Fruit fly (Drosophila melanogaster) whole organism, embryonic: ENCODE results near the gene CG11790.

Source experiments
- Bdp1 ChIP-seq: fragments of 200-800 bp; sonication (Bioruptor generic); optimal IDR thresholded peaks from 3 replicates; lab custom pipeline; 2016; ENCODE audit warnings: missing biosample characterization, missing genetic modification characterization
- CG11247 ChIP-seq: fragments of 200-800 bp; sonication (Bioruptor generic); IDR thresholded peaks from 2 replicates; pipeline ENCODE4 v1.3.6; 2022; ENCODE audit warnings: missing biosample characterization, missing genetic modification characterization
- CG13287 ChIP-seq: fragments of 200-800 bp; sonication (Bioruptor generic); IDR thresholded peaks from 2 replicates; pipeline ENCODE4 v1.3.6; 2022; ENCODE audit warnings: missing biosample characterization, missing genetic modification characterization; ENCODE audit not compliant: partially characterized antibody
- CG13296 ChIP-seq: fragments of 200-800 bp; sonication (Bioruptor generic); optimal IDR thresholded peaks from 3 replicates; lab custom pipeline; 2018; ENCODE audit warnings: missing biosample characterization, mild to moderate bottlenecking, missing genetic modification characterization
- CG14014 ChIP-seq: fragments of 200-800 bp; sonication (Bioruptor generic); IDR thresholded peaks from 2 replicates; pipeline ENCODE4 v1.3.6; 2022; ENCODE audit warnings: missing biosample characterization, missing genetic modification characterization
- CG14860 ChIP-seq: fragments of 200-800 bp; sonication (Bioruptor generic); IDR thresholded peaks from 3 replicates; pipeline ENCODE4 v1.3.6; 2022; ENCODE audit warnings: missing biosample characterization, missing genetic modification characterization; ENCODE audit not compliant: partially characterized antibody
- CG1603 ChIP-seq: fragments of 200-800 bp; sonication (Bioruptor generic); optimal IDR thresholded peaks from 2 replicates; lab custom pipeline; 2019; ENCODE audit warnings: missing biosample characterization, mild to moderate bottlenecking, missing genetic modification characterization, moderate library complexity
- CG16779 ChIP-seq: fragments of 200-800 bp; sonication (Bioruptor generic); IDR thresholded peaks from 2 replicates; pipeline ENCODE4 v1.3.6; 2022; ENCODE audit warnings: missing biosample characterization, missing genetic modification characterization
- CG17186 ChIP-seq: fragments of 200-800 bp; sonication (Bioruptor generic); optimal IDR thresholded peaks from 3 replicates; lab custom pipeline; 2017; ENCODE audit warnings: missing biosample characterization, missing genetic modification reagents, missing genetic modification characterization
- CG17829 ChIP-seq: fragments of 200-800 bp; optimal IDR thresholded peaks from 2 replicates; lab custom pipeline; 2019; ENCODE audit warnings: missing biosample characterization, mild to moderate bottlenecking, missing genetic modification characterization, moderate library complexity
- CG18764 ChIP-seq: fragments of 200-800 bp; sonication (Bioruptor generic); optimal IDR thresholded peaks from 3 replicates; lab custom pipeline; 2016; ENCODE audit warnings: missing biosample characterization, missing genetic modification characterization
- CG2129 ChIP-seq: fragments of 200-800 bp; sonication (Bioruptor generic); IDR thresholded peaks from 2 replicates; pipeline ENCODE4 v1.3.6; 2022; ENCODE audit warnings: missing biosample characterization, missing genetic modification characterization; ENCODE audit not compliant: partially characterized antibody
- CG2199 ChIP-seq: fragments of 200-800 bp; sonication (Bioruptor generic); IDR thresholded peaks from 3 replicates; pipeline ENCODE4 v1.3.6; 2022; ENCODE audit warnings: missing biosample characterization, missing genetic modification characterization
- CG3847 ChIP-seq: fragments of 200-800 bp; sonication (Bioruptor generic); IDR thresholded peaks from 2 replicates; pipeline ENCODE4 v1.3.6; 2022; ENCODE audit warnings: missing biosample characterization, missing genetic modification characterization
- CG3995 ChIP-seq: fragments of 200-800 bp; sonication (Bioruptor generic); optimal IDR thresholded peaks from 3 replicates; lab custom pipeline; 2016; ENCODE audit warnings: missing biosample characterization, missing genetic modification characterization
- CG4404 ChIP-seq: fragments of 200-800 bp; sonication (Bioruptor generic); IDR thresholded peaks from 2 replicates; pipeline ENCODE4 v1.3.6; 2022; ENCODE audit warnings: missing biosample characterization, missing genetic modification characterization
- CG4617 ChIP-seq: fragments of 200-800 bp; sonication (Bioruptor generic); optimal IDR thresholded peaks from 3 replicates; lab custom pipeline; 2016; ENCODE audit warnings: missing biosample characterization, missing genetic modification characterization, borderline replicate concordance
- CG7786 ChIP-seq: fragments of 200-800 bp; sonication (Bioruptor generic); optimal IDR thresholded peaks from 2 replicates; lab custom pipeline; 2016; ENCODE audit warnings: missing biosample characterization, missing genetic modification characterization
- CG8290 ChIP-seq, 3 experiments: fragments of 200-800 bp; sonication (Bioruptor generic); optimal IDR thresholded peaks; 2 replicates each; lab custom pipeline; 2016 to 2019; ENCODE audit warnings: missing biosample characterization in 3 of 3, missing genetic modification characterization in 3 of 3, mild to moderate bottlenecking in 2 of 3, moderate library complexity in 1 of 3
- CG9876 ChIP-seq: fragments of 200-800 bp; sonication (Bioruptor generic); optimal IDR thresholded peaks from 2 replicates; lab custom pipeline; 2016; ENCODE audit warnings: missing biosample characterization, missing genetic modification characterization
- CG9932 ChIP-seq: fragments of 200-800 bp; sonication (Bioruptor generic); IDR thresholded peaks from 2 replicates; pipeline ENCODE4 v1.3.6; 2022; ENCODE audit warnings: missing biosample characterization, missing genetic modification characterization
- Dfd ChIP-seq, 2 experiments: fragments of >200 bp; optimal IDR thresholded peaks; 2 replicates each; lab custom pipeline; 2017; ENCODE audit warnings: missing biosample characterization in 2 of 2, missing genetic modification characterization in 2 of 2
- Elba2 ChIP-seq: fragments of 200-800 bp; sonication (Bioruptor generic); optimal IDR thresholded peaks from 3 replicates; lab custom pipeline; 2016; ENCODE audit warnings: missing biosample characterization, missing genetic modification characterization
- Ets65A ChIP-seq: fragments of 200-800 bp; sonication (Bioruptor generic); peaks from one replicate; lab custom pipeline; 2016; ENCODE audit warnings: missing biosample characterization, missing genetic modification characterization
- HLH54F ChIP-seq: fragments of 200-800 bp; sonication (Bioruptor generic); optimal IDR thresholded peaks from 3 replicates; lab custom pipeline; 2016; ENCODE audit warnings: missing biosample characterization, missing genetic modification characterization
- MBD-R2 ChIP-seq: fragments of 200-800 bp; sonication (Bioruptor generic); IDR thresholded peaks from 2 replicates; pipeline ENCODE4 v1.3.6; 2022; ENCODE audit warnings: missing biosample characterization, missing genetic modification characterization
- MESR4 ChIP-seq: fragments of 200-800 bp; sonication (Bioruptor generic); optimal IDR thresholded peaks from 2 replicates; lab custom pipeline; 2018; ENCODE audit warnings: missing biosample characterization, mild to moderate bottlenecking, missing genetic modification characterization, moderate library complexity
- Mrtf ChIP-seq: fragments of 200-800 bp; sonication (Bioruptor generic); IDR thresholded peaks from 3 replicates; pipeline ENCODE4 v1.3.6; 2022; ENCODE audit warnings: missing biosample characterization, missing genetic modification characterization
- Myb ChIP-seq: fragments of 200-800 bp; sonication (Bioruptor generic); optimal IDR thresholded peaks from 2 replicates; lab custom pipeline; 2016; ENCODE audit warnings: missing biosample characterization, missing genetic modification characterization
- Opbp ChIP-seq: fragments of 200-800 bp; sonication (Bioruptor generic); IDR thresholded peaks from 3 replicates; pipeline ENCODE4 v1.3.6; 2022; ENCODE audit warnings: missing biosample characterization, missing genetic modification characterization; ENCODE audit not compliant: partially characterized antibody
- Rfx ChIP-seq: fragments of 200-800 bp; sonication (Bioruptor generic); IDR thresholded peaks from 2 replicates; pipeline ENCODE4 v1.3.6; 2022; ENCODE audit warnings: missing biosample characterization, missing genetic modification characterization
- Sin3A ChIP-seq: fragments of >200 bp; optimal IDR thresholded peaks from 2 replicates; lab custom pipeline; 2018
- Six4 ChIP-seq: fragments of 200-800 bp; sonication (Bioruptor generic); optimal IDR thresholded peaks from 2 replicates; lab custom pipeline; 2016; ENCODE audit warnings: missing biosample characterization, missing genetic modification characterization
- Sry-δ ChIP-seq: fragments of 200-800 bp; sonication (Bioruptor generic); optimal IDR thresholded peaks from 2 replicates; lab custom pipeline; 2016; ENCODE audit warnings: missing biosample characterization, missing genetic modification characterization
- amos ChIP-seq: fragments of 200-800 bp; sonication (Bioruptor generic); IDR thresholded peaks from 2 replicates; pipeline ENCODE4 v1.3.6; 2022; ENCODE audit warnings: missing biosample characterization, missing genetic modification characterization; ENCODE audit not compliant: partially characterized antibody
- chinmo ChIP-seq: fragments of 200-800 bp; sonication (Bioruptor generic); IDR thresholded peaks from 4 replicates; pipeline ENCODE4 v1.3.6; 2022; ENCODE audit warnings: missing biosample characterization, missing genetic modification characterization; ENCODE audit not compliant: partially characterized antibody
- crc ChIP-seq: fragments of 200-800 bp; sonication (Bioruptor generic); optimal IDR thresholded peaks from 2 replicates; lab custom pipeline; 2016; ENCODE audit warnings: missing biosample characterization, missing genetic modification characterization
- cwo ChIP-seq: fragments of 200-800 bp; sonication (Bioruptor generic); optimal IDR thresholded peaks from 3 replicates; lab custom pipeline; 2017; ENCODE audit warnings: missing biosample characterization, missing genetic modification characterization, mild to moderate bottlenecking, moderate library complexity, missing genetic modification reagents
- dan ChIP-seq: fragments of 200-800 bp; sonication (Bioruptor generic); IDR thresholded peaks from 2 replicates; pipeline ENCODE4 v1.3.6; 2022; ENCODE audit warnings: missing biosample characterization, missing genetic modification characterization
- grau ChIP-seq: fragments of 200-800 bp; optimal IDR thresholded peaks from 3 replicates; lab custom pipeline; 2019; ENCODE audit warnings: missing biosample characterization, mild to moderate bottlenecking, missing genetic modification characterization, moderate library complexity
- hbn ChIP-seq: fragments of 200-800 bp; sonication (Bioruptor generic); IDR thresholded peaks from 2 replicates; pipeline ENCODE4 v1.3.6; 2022; ENCODE audit warnings: missing biosample characterization, missing genetic modification characterization; ENCODE audit not compliant: partially characterized antibody
- her ChIP-seq: fragments of 200-800 bp; sonication (Bioruptor generic); optimal IDR thresholded peaks from 2 replicates; lab custom pipeline; 2016; ENCODE audit warnings: missing biosample characterization, missing genetic modification characterization
- hkb ChIP-seq, 2 experiments: fragments of 200-800 bp in 1 of 2; fragments of >200 bp in 1 of 2; sonication (Bioruptor generic) in 1 of 2; IDR thresholded peaks in 1 of 2; optimal IDR thresholded peaks in 1 of 2; 2 replicates each; pipeline versions ENCODE4 v1.3.6 to Lab custom; 2017 to 2022; ENCODE audit warnings: missing biosample characterization in 1 of 2, missing genetic modification characterization in 1 of 2
- kah ChIP-seq: fragments of 200-800 bp; sonication (Bioruptor generic); optimal IDR thresholded peaks from 2 replicates; lab custom pipeline; 2018; ENCODE audit warnings: missing biosample characterization, mild to moderate bottlenecking, missing genetic modification characterization
- pfk ChIP-seq: fragments of 200-800 bp; sonication (Bioruptor generic); optimal IDR thresholded peaks from 2 replicates; lab custom pipeline; 2018; ENCODE audit warnings: missing biosample characterization, mild to moderate bottlenecking, missing genetic modification characterization, moderate library complexity
- pzg ChIP-seq: fragments of 200-800 bp; sonication (Bioruptor generic); optimal IDR thresholded peaks from 3 replicates; lab custom pipeline; 2018; ENCODE audit warnings: missing biosample characterization, mild to moderate bottlenecking, missing genetic modification characterization, moderate library complexity
- so ChIP-seq: fragments of 200-800 bp; sonication (Bioruptor generic); IDR thresholded peaks from 3 replicates; pipeline ENCODE4 v1.3.6; 2022; ENCODE audit warnings: missing biosample characterization, missing genetic modification characterization
- sr ChIP-seq: fragments of 200-800 bp; sonication (Bioruptor generic); IDR thresholded peaks from 3 replicates; pipeline ENCODE4 v1.3.6; 2022; ENCODE audit warnings: missing biosample characterization, missing genetic modification characterization
- unc-4 ChIP-seq: fragments of 200-800 bp; sonication (Bioruptor generic); IDR thresholded peaks from 2 replicates; pipeline ENCODE4 v1.3.6; 2022; ENCODE audit warnings: missing biosample characterization, missing genetic modification characterization; ENCODE audit not compliant: partially characterized antibody
- zfh2 ChIP-seq: fragments of 200-800 bp; sonication (Bioruptor generic); optimal IDR thresholded peaks from 2 replicates; lab custom pipeline; 2016; ENCODE audit warnings: missing biosample characterization, missing genetic modification characterization

Gene CG11790

dm6 chr3R:25047504-25047903, at the start of gene CG11790 (continued):
- TF ChIP-seq Ets65A (peak; percentile 43), CG17829 (tag; lab: Kevin White, UChicago) (peak; percentile 7), CG13296 (peak; percentile 2), Bdp1 (GFP tag; lab: Kevin White, UChicago) (no peak), chinmo (0 out of 4 replicates have a peak, but pooled peaks have one; percentile 42), HLH54F (GFP tag; lab: Kevin White, UChicago) (no peak), sr (GFP tag; lab: Robert Waterston, UW) (no peak), CG2129 (GFP tag; lab: Robert Waterston, UW) (peak; percentile 40; the same call in 1 of the 2 replicates), so (GFP tag; lab: Robert Waterston, UW) (peak; percentile 47; the same call in 1 of the 3 replicates), Dfd (GFP tag; optimal IDR thresholded peaks at IDR 0.05; lab: Kevin White, UChicago) (no peak), MESR4 (peak; percentile 52), pfk (peak; percentile 8), CG4404 (GFP tag; lab: Robert Waterston, UW) (no peak), CG18764 (GFP tag; lab: Kevin White, UChicago) (no peak), CG8290 (GFP tag; optimal IDR thresholded peaks at IDR 0.05; lab: Kevin White, UChicago) (no peak), CG8290 (tag; optimal IDR thresholded peaks at IDR 0.05; lab: Kevin White, UChicago) (peak in 1 of 2 experiments; percentile 78), Myb (GFP tag; lab: Kevin White, UChicago) (peak; percentile 11), CG3847 (no peak), CG1603 (tag; lab: Kevin White, UChicago) (peak; percentile 59), hkb (optimal IDR thresholded peaks at IDR 0.05; lab: Kevin White, UChicago) (no peak), hkb (GFP tag; IDR thresholded peaks at IDR 0.05; lab: Robert Waterston, UW) (0 out of 2 replicates have a peak, but pooled peaks have one; percentile 12), unc-4 (peak; percentile 80), Mrtf (no peak), Sin3A (lab: Kevin White, UChicago) (no peak), pzg (GFP tag; lab: Kevin White, UChicago) (peak; percentile 63), cwo (GFP tag; lab: Kevin White, UChicago) (no peak), Six4 (GFP tag; lab: Kevin White, UChicago) (peak; percentile 3), dan (GFP tag; lab: Robert Waterston, UW) (no peak), CG4617 (GFP tag; lab: Kevin White, UChicago) (peak; percentile 10), Sry-δ (peak; percentile 75), CG11247 (GFP tag; lab: Robert Waterston, UW) (no peak), Elba2 (GFP tag; lab: Kevin White, UChicago) (no peak), amos (GFP tag; lab: Robert Waterston, UW) (peak; percentile 75), Rfx (GFP tag; lab: Robert Waterston, UW) (peak; percentile 43; the same call in 1 of the 2 replicates), kah (GFP tag; lab: Kevin White, UChicago) (no peak), Opbp (GFP tag; lab: Robert Waterston, UW) (peak; percentile 84; the same call in 2 of the 3 replicates), her (peak; percentile 55), CG17186 (GFP tag; lab: Kevin White, UChicago) (peak; percentile 18), MBD-R2 (GFP tag; lab: Robert Waterston, UW) (peak; percentile 84), CG3995 (GFP tag; lab: Kevin White, UChicago) (peak; percentile 87), CG14014 (GFP tag; lab: Robert Waterston, UW) (0 out of 2 replicates have a peak, but pooled peaks have one; percentile 26), CG9876 (GFP tag; lab: Kevin White, UChicago) (no peak), CG13287 (GFP tag; lab: Robert Waterston, UW) (peak; percentile 88), CG9932 (GFP tag; lab: Robert Waterston, UW) (no peak), hbn (peak; percentile 73; the same call in 1 of the 2 replicates), CG2199 (GFP tag; lab: Robert Waterston, UW) (no peak), CG7786 (GFP tag; lab: Kevin White, UChicago) (no peak), zfh2 (peak; percentile 2), crc (GFP tag; lab: Kevin White, UChicago) (no peak), CG16779 (GFP tag; lab: Robert Waterston, UW) (no peak), CG14860 (GFP tag; lab: Robert Waterston, UW) (peak; percentile 71), grau (tag; lab: Kevin White, UChicago) (no peak)
